Fruit fly (Drosophila melanogaster) whole organism, embryonic: ENCODE results near the gene CG31551.

Experiments used
- Ada2b ChIP-seq: fragments of 200-800 bp; sonication (Bioruptor generic); IDR thresholded peaks from 2 replicates; pipeline ENCODE4 v1.3.6; 2022; ENCODE audit warnings: missing biosample characterization, missing genetic modification characterization
- Atf6 ChIP-seq: fragments of 200-800 bp; sonication (Bioruptor generic); IDR thresholded peaks from 2 replicates; pipeline ENCODE4 v1.3.6; 2022; ENCODE audit warnings: missing biosample characterization, missing genetic modification characterization
- CG12071 ChIP-seq: fragments of 200-800 bp; sonication (Bioruptor generic); optimal IDR thresholded peaks from 3 replicates; lab custom pipeline; 2018; ENCODE audit warnings: missing biosample characterization, mild to moderate bottlenecking, missing genetic modification characterization
- CG12236 ChIP-seq: fragments of 200-800 bp; sonication (Bioruptor generic); optimal IDR thresholded peaks from 2 replicates; lab custom pipeline; 2016; ENCODE audit warnings: missing biosample characterization, missing genetic modification characterization
- CG13287 ChIP-seq: fragments of 200-800 bp; sonication (Bioruptor generic); IDR thresholded peaks from 2 replicates; pipeline ENCODE4 v1.3.6; 2022; ENCODE audit warnings: missing biosample characterization, missing genetic modification characterization; ENCODE audit not compliant: partially characterized antibody
- CG13424 ChIP-seq: fragments of 200-800 bp; sonication (Bioruptor generic); optimal IDR thresholded peaks from 2 replicates; lab custom pipeline; 2019; ENCODE audit warnings: missing biosample characterization, mild to moderate bottlenecking, missing genetic modification characterization, moderate library complexity
- CG14710 ChIP-seq: fragments of 200-800 bp; sonication (Bioruptor generic); optimal IDR thresholded peaks from 3 replicates; lab custom pipeline; 2019; ENCODE audit warnings: missing biosample characterization, mild to moderate bottlenecking, missing genetic modification characterization, moderate library complexity
- CG1529 ChIP-seq: fragments of 200-800 bp; sonication (Bioruptor generic); optimal IDR thresholded peaks from 3 replicates; lab custom pipeline; 2018; ENCODE audit warnings: missing biosample characterization, missing genetic modification characterization
- CG15601 ChIP-seq: fragments of 200-800 bp; sonication (Bioruptor generic); optimal IDR thresholded peaks from 3 replicates; lab custom pipeline; 2019; ENCODE audit warnings: missing biosample characterization, mild to moderate bottlenecking, missing genetic modification characterization, moderate library complexity
- CG17359 ChIP-seq: fragments of 200-800 bp; sonication (Bioruptor generic); optimal IDR thresholded peaks from 3 replicates; lab custom pipeline; 2018; ENCODE audit warnings: missing biosample characterization, mild to moderate bottlenecking, missing genetic modification characterization, moderate library complexity
- CG2120 ChIP-seq: fragments of 200-800 bp; sonication (Bioruptor generic); optimal IDR thresholded peaks from 3 replicates; lab custom pipeline; 2016; ENCODE audit warnings: missing biosample characterization, missing genetic modification characterization
- CG2199 ChIP-seq: fragments of 200-800 bp; sonication (Bioruptor generic); IDR thresholded peaks from 3 replicates; pipeline ENCODE4 v1.3.6; 2022; ENCODE audit warnings: missing biosample characterization, missing genetic modification characterization
- CG31365 ChIP-seq: fragments of 200-800 bp; sonication (Bioruptor generic); optimal IDR thresholded peaks from 2 replicates; lab custom pipeline; 2018; ENCODE audit warnings: missing biosample characterization, mild to moderate bottlenecking, missing genetic modification characterization
- CG33213 ChIP-seq: fragments of 200-800 bp; sonication (Bioruptor generic); optimal IDR thresholded peaks from 3 replicates; lab custom pipeline; 2016; ENCODE audit warnings: missing biosample characterization, missing genetic modification characterization
- CG3726 ChIP-seq: fragments of 200-800 bp; sonication (Bioruptor generic); IDR thresholded peaks from 3 replicates; pipeline ENCODE4, ENCODE4 v1.3.6; 2022; ENCODE audit warnings: missing biosample characterization, missing genetic modification characterization
- CG3995 ChIP-seq: fragments of 200-800 bp; sonication (Bioruptor generic); optimal IDR thresholded peaks from 3 replicates; lab custom pipeline; 2016; ENCODE audit warnings: missing biosample characterization, missing genetic modification characterization
- CG4617 ChIP-seq: fragments of 200-800 bp; sonication (Bioruptor generic); optimal IDR thresholded peaks from 3 replicates; lab custom pipeline; 2016; ENCODE audit warnings: missing biosample characterization, missing genetic modification characterization, borderline replicate concordance
- CG6813 ChIP-seq: fragments of 200-800 bp; sonication (Bioruptor generic); optimal IDR thresholded peaks from 2 replicates; lab custom pipeline; 2017; ENCODE audit warnings: missing biosample characterization, missing genetic modification characterization, mild to moderate bottlenecking, moderate library complexity, missing genetic modification reagents
- CG7556 ChIP-seq: fragments of 200-800 bp; sonication (Bioruptor generic); optimal IDR thresholded peaks from 2 replicates; lab custom pipeline; 2017; ENCODE audit warnings: missing biosample characterization, mild to moderate bottlenecking, missing genetic modification characterization
- CG8478 ChIP-seq: fragments of >200 bp; optimal IDR thresholded peaks from 2 replicates; lab custom pipeline; 2018
- CG9215 ChIP-seq: fragments of 200-800 bp; sonication (Bioruptor generic); IDR thresholded peaks from 2 replicates; pipeline ENCODE4 v1.3.6; 2022; ENCODE audit warnings: missing biosample characterization, missing genetic modification characterization
- Camta ChIP-seq: fragments of 200-800 bp; sonication (Bioruptor generic); optimal IDR thresholded peaks from 2 replicates; lab custom pipeline; 2016; ENCODE audit warnings: missing biosample characterization, missing genetic modification characterization
- Chrac-16 ChIP-seq: fragments of 200-800 bp; sonication (Bioruptor generic); optimal IDR thresholded peaks from 3 replicates; lab custom pipeline; 2016; ENCODE audit warnings: missing biosample characterization, missing genetic modification characterization
- CoRest ChIP-seq: fragments of 200-800 bp; sonication (Bioruptor generic); optimal IDR thresholded peaks from 3 replicates; lab custom pipeline; 2018; ENCODE audit warnings: missing biosample characterization, mild to moderate bottlenecking, missing genetic modification characterization, moderate library complexity
- Deaf1 ChIP-seq: fragments of 200-800 bp; optimal IDR thresholded peaks from 3 replicates; lab custom pipeline; 2019; ENCODE audit warnings: missing biosample characterization, mild to moderate bottlenecking, missing genetic modification characterization, moderate library complexity
- Dref ChIP-seq: fragments of 200-800 bp; sonication (Bioruptor generic); IDR thresholded peaks from 2 replicates; pipeline ENCODE4 v1.3.6; 2022; ENCODE audit warnings: missing biosample characterization, missing genetic modification characterization
- Fer3 ChIP-seq: fragments of 200-800 bp; sonication (Bioruptor generic); optimal IDR thresholded peaks from 2 replicates; lab custom pipeline; 2018; ENCODE audit warnings: missing biosample characterization, mild to moderate bottlenecking, missing genetic modification characterization, moderate library complexity
- HmgZ ChIP-seq: fragments of 200-800 bp; sonication (Bioruptor generic); optimal IDR thresholded peaks from 2 replicates; lab custom pipeline; 2018; ENCODE audit warnings: missing biosample characterization, mild to moderate bottlenecking, missing genetic modification characterization
- Hr78 ChIP-seq, 2 experiments: fragments of 200-800 bp in 1 of 2; fragments of >200 bp in 1 of 2; sonication (Bioruptor generic) in 1 of 2; optimal IDR thresholded peaks; 2 replicates each; lab custom pipeline; 2017 to 2019; ENCODE audit warnings: missing biosample characterization in 2 of 2, missing genetic modification characterization in 2 of 2, mild to moderate bottlenecking in 1 of 2, moderate library complexity in 1 of 2
- Med ChIP-seq: fragments of 200-800 bp; sonication (Bioruptor generic); peaks from one replicate; lab custom pipeline; 2016; ENCODE audit warnings: missing biosample characterization, missing genetic modification characterization, mild to moderate bottlenecking, inconsistent platforms, moderate library complexity
- Oaz ChIP-seq: fragments of 200-800 bp; sonication (Bioruptor generic); IDR thresholded peaks from 2 replicates; pipeline ENCODE4 v1.3.6; 2022; ENCODE audit warnings: missing biosample characterization, missing genetic modification characterization
- Scr ChIP-seq: fragments of 200-800 bp; sonication (Bioruptor generic); IDR thresholded peaks from 2 replicates; pipeline ENCODE4 v1.3.6; 2022; ENCODE audit warnings: missing biosample characterization, missing genetic modification characterization; ENCODE audit not compliant: partially characterized antibody
- Spps ChIP-seq: fragments of 200-800 bp; sonication (Bioruptor generic); optimal IDR thresholded peaks from 2 replicates; lab custom pipeline; 2018; ENCODE audit warnings: missing biosample characterization, mild to moderate bottlenecking, missing genetic modification characterization
- aop ChIP-seq: fragments of 200-800 bp; sonication (Bioruptor generic); IDR thresholded peaks from 2 replicates; pipeline ENCODE4 v1.3.6; 2022; ENCODE audit warnings: missing biosample characterization, missing genetic modification characterization
- cato ChIP-seq: fragments of 200-800 bp; sonication (Bioruptor generic); optimal IDR thresholded peaks from 2 replicates; lab custom pipeline; 2016; ENCODE audit warnings: missing biosample characterization, missing genetic modification characterization, borderline replicate concordance
- chn ChIP-seq: fragments of 200-800 bp; sonication (Bioruptor generic); optimal IDR thresholded peaks from 2 replicates; lab custom pipeline; 2016; ENCODE audit warnings: missing biosample characterization, missing genetic modification characterization
- ci ChIP-seq: fragments of 200-800 bp; sonication (Bioruptor generic); IDR thresholded peaks from 3 replicates; pipeline ENCODE4 v1.3.6; 2022; ENCODE audit warnings: missing biosample characterization, missing genetic modification characterization
- dysf ChIP-seq: fragments of 200-800 bp; sonication (Bioruptor generic); IDR thresholded peaks from 3 replicates; pipeline ENCODE4 v1.3.6; 2022; ENCODE audit warnings: missing biosample characterization, missing genetic modification characterization
- ewg ChIP-seq: fragments of 200-800 bp; sonication (Bioruptor generic); optimal IDR thresholded peaks from 3 replicates; lab custom pipeline; 2017; ENCODE audit warnings: mild to moderate bottlenecking, missing biosample characterization, missing genetic modification reagents, missing genetic modification characterization
- gem ChIP-seq: fragments of 200-800 bp; sonication (Bioruptor generic); optimal IDR thresholded peaks from 2 replicates; lab custom pipeline; 2019; ENCODE audit warnings: missing biosample characterization, mild to moderate bottlenecking, missing genetic modification characterization, moderate library complexity
- hth ChIP-seq: fragments of >200 bp; optimal IDR thresholded peaks from 2 replicates; lab custom pipeline; 2017; ENCODE audit warnings: inconsistent platforms
- kay ChIP-seq: fragments of 200-800 bp; sonication (Bioruptor generic); optimal IDR thresholded peaks from 2 replicates; lab custom pipeline; 2016; ENCODE audit warnings: missing biosample characterization, missing genetic modification characterization
- ken ChIP-seq: fragments of 200-800 bp; sonication (Bioruptor generic); IDR thresholded peaks from 3 replicates; pipeline ENCODE4 v1.3.6; 2022; ENCODE audit warnings: missing biosample characterization, missing genetic modification characterization
- mirr ChIP-seq: fragments of 200-800 bp; sonication (Bioruptor generic); optimal IDR thresholded peaks from 3 replicates; lab custom pipeline; 2018; ENCODE audit warnings: missing biosample characterization, mild to moderate bottlenecking, missing genetic modification characterization
- sim ChIP-seq: fragments of 200-800 bp; sonication (Bioruptor generic); IDR thresholded peaks from 2 replicates; pipeline ENCODE4 v1.3.6; 2022; ENCODE audit warnings: missing biosample characterization, missing genetic modification characterization
- so ChIP-seq: fragments of 200-800 bp; sonication (Bioruptor generic); IDR thresholded peaks from 3 replicates; pipeline ENCODE4 v1.3.6; 2022; ENCODE audit warnings: missing biosample characterization, missing genetic modification characterization
- stc ChIP-seq: fragments of 200-800 bp; sonication (Bioruptor generic); IDR thresholded peaks from 2 replicates; pipeline ENCODE4 v1.3.6; 2022; ENCODE audit warnings: missing biosample characterization, missing genetic modification characterization
- vfl ChIP-seq: fragments of 200-800 bp; sonication (Bioruptor generic); optimal IDR thresholded peaks from 2 replicates; lab custom pipeline; 2016; ENCODE audit warnings: missing biosample characterization, missing genetic modification characterization
- zf30C ChIP-seq: fragments of 200-800 bp; sonication (Bioruptor generic); optimal IDR thresholded peaks from 3 replicates; lab custom pipeline; 2018; ENCODE audit warnings: missing biosample characterization, mild to moderate bottlenecking, missing genetic modification characterization

The CG31551 gene

DNA sequence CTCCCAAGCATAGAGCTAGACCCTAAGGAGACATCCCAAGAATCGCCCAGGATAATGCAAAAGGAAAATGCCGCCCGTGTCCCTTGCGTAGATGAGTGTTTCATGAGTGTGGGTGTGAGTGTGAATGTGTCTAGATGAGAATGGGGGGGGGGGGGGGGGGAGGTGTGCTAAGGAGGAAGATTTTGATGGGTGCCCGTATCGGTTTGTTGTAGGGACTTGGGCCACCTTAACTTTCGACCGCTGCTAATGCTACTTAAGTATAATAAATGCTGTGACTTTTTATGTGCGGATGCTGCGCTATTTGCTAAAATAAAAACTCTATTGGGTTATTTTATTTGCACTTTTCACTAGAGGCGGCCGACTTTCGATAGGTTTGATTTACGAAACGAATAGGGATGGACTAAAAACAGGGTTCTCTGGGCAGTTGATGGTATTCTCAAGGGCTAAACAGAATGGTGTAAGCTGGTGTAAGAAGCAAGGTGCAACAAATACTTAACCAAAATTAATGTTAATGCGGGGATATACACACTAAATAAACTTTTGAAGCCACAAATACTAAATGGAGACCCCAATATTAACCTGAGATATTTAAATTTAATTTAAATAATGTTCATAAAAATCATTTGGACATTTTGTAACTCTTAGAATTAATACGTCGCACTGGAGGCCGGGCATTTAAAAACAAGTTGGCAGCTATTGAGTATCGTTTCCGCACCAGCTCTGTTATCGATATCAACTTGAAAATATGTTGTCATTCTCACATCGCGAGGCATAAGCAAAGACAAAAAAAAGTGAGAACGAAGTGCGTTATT lies 41.5 kb downstream of the CG31551 start, which contains the start of the genes Xe7 and Atg17 (continued):
- TF ChIP-seq Oaz (GFP tag; lab: Robert Waterston, UW) (peak; percentile 84), ken (GFP tag; lab: Robert Waterston, UW) (peak; percentile 92), Atf6 (GFP tag; lab: Robert Waterston, UW) (peak; percentile 85), Ada2b (GFP tag; lab: Robert Waterston, UW) (peak; percentile 84), CG4617 (GFP tag; lab: Kevin White, UChicago) (peak; percentile 76), CG15601 (tag; lab: Kevin White, UChicago) (peak; percentile 85), cato (GFP tag; lab: Kevin White, UChicago) (peak; percentile 92), dysf (peak; percentile 94), CG2120 (GFP tag; lab: Kevin White, UChicago) (peak; percentile 97), HmgZ (tag; lab: Kevin White, UChicago) (peak; percentile 90), chn (peak; percentile 92), stc (peak; percentile 81; the same call in 1 of the 2 replicates), CG33213 (peak; percentile 68), ci (GFP tag; lab: Robert Waterston, UW) (peak; percentile 80), hth (lab: Kevin White, UChicago) (no peak), Fer3 (tag; lab: Kevin White, UChicago) (peak; percentile 92), kay (GFP tag; lab: Kevin White, UChicago) (peak; percentile 76), CG6813 (peak; percentile 48), mirr (peak; percentile 73), Hr78 (GFP tag; optimal IDR thresholded peaks at IDR 0.05; lab: Kevin White, UChicago) (no peak), CG7556 (GFP tag; lab: Kevin White, UChicago) (peak; percentile 83), zf30C (GFP tag; lab: Kevin White, UChicago) (no peak), Deaf1 (tag; lab: Kevin White, UChicago) (peak; percentile 58), CG8478 (lab: Kevin White, UChicago) (no peak), Med (GFP tag; lab: Kevin White, UChicago) (peak; percentile 98), so (peak; percentile 75; the same call in 1 of the 3 replicates), CG31365 (tag; lab: Kevin White, UChicago) (peak; percentile 32), CG9215 (GFP tag; lab: Robert Waterston, UW) (peak; percentile 96), CG17359 (peak; percentile 89), Scr (peak; percentile 69), Camta (GFP tag; lab: Kevin White, UChicago) (peak; percentile 84), Chrac-16 (peak; percentile 96), CG12071 (GFP tag; lab: Kevin White, UChicago) (peak; percentile 65), gem (peak; percentile 96), aop (GFP tag; lab: Robert Waterston, UW) (no peak), sim (GFP tag; lab: Robert Waterston, UW) (0 out of 2 replicates have a peak, but pooled peaks have one; percentile 40), CG13424 (tag; lab: Kevin White, UChicago) (peak; percentile 95), ewg (GFP tag; lab: Kevin White, UChicago) (peak; percentile 80), CG3995 (peak; percentile 64), CG13287 (GFP tag; lab: Robert Waterston, UW) (peak; percentile 40; the same call in 1 of the 2 replicates), CG12236 (GFP tag; lab: Kevin White, UChicago) (peak; percentile 53), Dref (GFP tag; lab: Robert Waterston, UW) (peak; percentile 70), CoRest (tag; lab: Kevin White, UChicago) (peak; percentile 97), Spps (tag; lab: Kevin White, UChicago) (peak; percentile 54), CG14710 (tag; lab: Kevin White, UChicago) (peak; percentile 94), CG1529 (GFP tag; lab: Kevin White, UChicago) (peak; percentile 75), CG3726 (peak; percentile 73; the same call in 2 of the 3 replicates), vfl (GFP tag; lab: Kevin White, UChicago) (peak; percentile 91), CG2199 (GFP tag; lab: Robert Waterston, UW) (no peak)
